Worm (Caenorhabditis elegans): ENCODE results near the gene F37C12.14.

DNA sequence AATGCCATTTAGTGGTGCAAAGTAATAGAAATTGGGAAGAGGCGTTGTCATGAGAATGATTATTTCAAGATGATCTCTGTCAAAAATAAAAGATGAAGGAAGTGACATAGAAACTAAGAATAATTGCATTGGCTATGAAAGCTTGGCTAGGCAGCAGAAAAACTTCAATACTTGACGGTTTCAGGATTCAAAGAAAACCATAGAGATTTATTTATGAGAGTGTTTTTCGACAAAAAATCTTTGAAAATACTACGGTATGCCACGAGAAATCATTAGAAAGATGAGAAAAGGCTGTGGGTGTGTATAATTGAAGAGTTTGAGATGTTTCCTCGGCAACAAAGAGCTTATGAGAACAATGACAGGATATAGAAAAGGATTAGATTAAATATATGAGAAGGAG, at the start of gene F37C12.14:
- TF ChIP-seq T23F11.4 (GFP tag; optimal IDR thresholded peaks at IDR 0.05) (no peak), unc-3 (GFP tag; conservative IDR thresholded peaks at IDR 0.05) (no peak), unc-3 (tag; optimal IDR thresholded peaks at IDR 0.05) (no peak), fkh-10 (GFP tag; optimal IDR thresholded peaks at IDR 0.05) (no peak), hlh-6 (tag; optimal IDR thresholded peaks at IDR 0.05) (no peak), ceh-34 (tag; optimal IDR thresholded peaks at IDR 0.05) (no peak), mec-3 (tag; optimal IDR thresholded peaks at IDR 0.05; ENCODE audit: borderline replicate concordance) (no peak), sox-4 (tag; optimal IDR thresholded peaks at IDR 0.05) (no peak), pha-4 (tag; optimal IDR thresholded peaks at IDR 0.05) (no peak), npax-4 (tag; optimal IDR thresholded peaks at IDR 0.05) (no peak), ama-1 (optimal IDR thresholded peaks at IDR 0.05) (no peak), ceh-45 (GFP tag; IDR thresholded peaks at IDR 0.05) (no peak), nhr-11 (tag; optimal IDR thresholded peaks at IDR 0.05) (no peak)

All from whole organism, late embryonic.